Worm (Caenorhabditis elegans) whole organism, L4 larva: ENCODE results near the gene ech-6.

Source experiments
- F26F4.8 ChIP-seq: fragments of 200-800 bp; sonication (Bioruptor generic); conservative IDR thresholded peaks from 2 replicates; pipeline ENCODE4 v1.3.6; 2022; ENCODE audit warnings: missing genetic modification characterization, missing compliant biosample characterization
- F49E8.2 ChIP-seq: sonication (generic microtip); optimal IDR thresholded peaks from 2 replicates; lab custom pipeline; 2016; ENCODE audit warnings: missing compliant biosample characterization, mild to moderate bottlenecking, missing genetic modification characterization, borderline replicate concordance
- T26A8.4 ChIP-seq: fragments of 200-800 bp; sonication (Bioruptor generic); IDR thresholded peaks from 2 replicates; pipeline ENCODE4 v1.3.6; 2022; ENCODE audit warnings: missing genetic modification characterization, missing compliant biosample characterization
- Y75B8A.6 ChIP-seq: fragments of 200-800 bp; sonication (Bioruptor generic); IDR thresholded peaks from 2 replicates; pipeline ENCODE4 v1.3.6; 2022; ENCODE audit warnings: missing genetic modification reagents, missing genetic modification characterization, missing compliant biosample characterization
- aha-1 ChIP-seq: fragments of 150-350 bp; peaks from one replicate; lab custom pipeline; 2014; ENCODE audit warnings: missing biosample characterization, missing genetic modification characterization
- aly-2 ChIP-seq: sonication (generic microtip); optimal IDR thresholded peaks from 2 replicates; lab custom pipeline; 2018; ENCODE audit warnings: missing biosample characterization, missing genetic modification characterization
- ama-1 ChIP-seq: fragments of 150-350 bp; optimal IDR thresholded peaks from 2 replicates; lab custom pipeline; 2014; ENCODE audit warnings: inconsistent platforms, mixed read lengths
- arid-1 ChIP-seq: fragments of 200-800 bp; sonication (Bioruptor generic); conservative IDR thresholded peaks from 2 replicates; pipeline ENCODE4 v1.3.6; 2022; ENCODE audit warnings: missing genetic modification reagents, missing genetic modification characterization, missing compliant biosample characterization
- attf-4 ChIP-seq: sonication (generic microtip); optimal IDR thresholded peaks from 3 replicates; lab custom pipeline; 2017; ENCODE audit warnings: missing biosample characterization, missing genetic modification characterization
- ceh-28 ChIP-seq: fragments of 150-350 bp; optimal IDR thresholded peaks from 2 replicates; lab custom pipeline; 2014; ENCODE audit warnings: missing biosample characterization, missing genetic modification reagents, missing genetic modification characterization
- cey-2 ChIP-seq: sonication (generic microtip); optimal IDR thresholded peaks from 3 replicates; lab custom pipeline; 2017; ENCODE audit warnings: missing genetic modification characterization, mild to moderate bottlenecking, missing compliant biosample characterization, antibody characterized with exemption, borderline replicate concordance; ENCODE audit not compliant: insufficient read depth
- ctbp-1 ChIP-seq: fragments of 200-800 bp; sonication (Bioruptor generic); IDR thresholded peaks from 2 replicates; pipeline ENCODE4 v1.3.6; 2022; ENCODE audit warnings: missing genetic modification reagents, missing genetic modification characterization, missing compliant biosample characterization
- daf-16 ChIP-seq, 3 experiments: sonication (generic microtip); optimal IDR thresholded peaks; 2 replicates each; lab custom pipeline; 2016 to 2017; ENCODE audit warnings: missing genetic modification characterization in 3 of 3, missing genetic modification reagents in 3 of 3, mild to moderate bottlenecking in 2 of 3, missing compliant biosample characterization in 2 of 3, missing biosample characterization in 1 of 3, moderate library complexity in 1 of 3
- daf-19 ChIP-seq: fragments of 200-800 bp; sonication (Bioruptor generic); conservative IDR thresholded peaks from 2 replicates; pipeline ENCODE4 v1.3.6; 2022; ENCODE audit warnings: missing genetic modification characterization, missing compliant biosample characterization
- daf-8 ChIP-seq: fragments of 200-800 bp; sonication (Bioruptor generic); IDR thresholded peaks from 2 replicates; pipeline ENCODE4 v1.3.6; 2022; ENCODE audit warnings: missing genetic modification characterization, missing compliant biosample characterization
- dmd-6 ChIP-seq: fragments of 200-800 bp; sonication (Bioruptor generic); IDR thresholded peaks from 2 replicates; pipeline ENCODE4 v1.3.6; 2022; ENCODE audit warnings: missing genetic modification reagents, missing genetic modification characterization, missing compliant biosample characterization
- dmd-8 ChIP-seq: fragments of 200-800 bp; sonication (Bioruptor generic); IDR thresholded peaks from 2 replicates; pipeline ENCODE4 v1.3.6; 2022; ENCODE audit warnings: missing genetic modification characterization, missing compliant biosample characterization
- dpl-1 ChIP-seq: fragments of 150-350 bp; optimal IDR thresholded peaks from 2 replicates; lab custom pipeline; 2014; ENCODE audit warnings: missing biosample characterization, missing genetic modification reagents, missing genetic modification characterization
- dve-1 ChIP-seq: sonication (generic microtip); optimal IDR thresholded peaks from 2 replicates; lab custom pipeline; 2017; ENCODE audit warnings: antibody characterized with exemption, mild to moderate bottlenecking, missing genetic modification characterization, missing compliant biosample characterization; ENCODE audit not compliant: insufficient read depth
- egl-27 ChIP-seq: sonication (generic microtip); optimal IDR thresholded peaks from 3 replicates; lab custom pipeline; 2017; ENCODE audit warnings: missing biosample characterization, missing genetic modification reagents, missing genetic modification characterization
- gei-8 ChIP-seq: fragments of 200-800 bp; sonication (Bioruptor generic); optimal IDR thresholded peaks from 2 replicates; lab custom pipeline; 2018; ENCODE audit warnings: mild to moderate bottlenecking, missing genetic modification characterization, missing compliant biosample characterization
- hlh-11 ChIP-seq: fragments of 200-800 bp; sonication (Bioruptor generic); optimal IDR thresholded peaks from 2 replicates; lab custom pipeline; 2018; ENCODE audit warnings: mild to moderate bottlenecking, missing genetic modification characterization, missing compliant biosample characterization
- lim-7 ChIP-seq: fragments of 200-800 bp; sonication (Bioruptor generic); IDR thresholded peaks from 2 replicates; pipeline ENCODE4 v1.3.6; 2022; ENCODE audit warnings: missing genetic modification characterization, missing compliant biosample characterization
- lin-1 ChIP-seq: fragments of 200-800 bp; sonication (Bioruptor generic); IDR thresholded peaks from 2 replicates; pipeline ENCODE4 v1.3.6; 2022; ENCODE audit warnings: missing genetic modification reagents, missing genetic modification characterization, missing compliant biosample characterization
- lin-13 ChIP-seq: fragments of 150-350 bp; optimal IDR thresholded peaks from 2 replicates; lab custom pipeline; 2014; ENCODE audit warnings: missing biosample characterization, missing genetic modification reagents, missing genetic modification characterization
- lin-29 ChIP-seq: fragments of 200-800 bp; sonication (Bioruptor generic); IDR thresholded peaks from 2 replicates; pipeline ENCODE4 v1.3.6; 2022; ENCODE audit warnings: missing genetic modification reagents, missing genetic modification characterization, missing compliant biosample characterization
- lin-39 ChIP-seq: fragments of 150-350 bp; optimal IDR thresholded peaks from 2 replicates; lab custom pipeline; 2014; ENCODE audit warnings: missing biosample characterization, missing genetic modification reagents, missing genetic modification characterization
- lir-3 ChIP-seq: sonication (generic microtip); optimal IDR thresholded peaks from 2 replicates; lab custom pipeline; 2016; ENCODE audit warnings: mild to moderate bottlenecking, missing genetic modification characterization, missing compliant biosample characterization
- madf-9 ChIP-seq: fragments of 200-800 bp; sonication (Bioruptor generic); conservative IDR thresholded peaks from 2 replicates; pipeline ENCODE4 v1.3.6; 2022; ENCODE audit warnings: missing genetic modification reagents, missing genetic modification characterization, missing compliant biosample characterization
- mdt-29 ChIP-seq: fragments of 200-800 bp; sonication (Bioruptor generic); IDR thresholded peaks from 2 replicates; pipeline ENCODE4 v1.3.6; 2022; ENCODE audit warnings: missing genetic modification reagents, missing genetic modification characterization, missing compliant biosample characterization
- mep-1 ChIP-seq: fragments of 150-350 bp; sonication (generic microtip); optimal IDR thresholded peaks from 3 replicates; lab custom pipeline; 2014; ENCODE audit warnings: missing biosample characterization, missing genetic modification characterization
- mxl-3 ChIP-seq: fragments of 200-800 bp; sonication (Bioruptor generic); optimal IDR thresholded peaks from 2 replicates; lab custom pipeline; 2018; ENCODE audit warnings: mild to moderate bottlenecking, missing genetic modification characterization, missing compliant biosample characterization
- nhr-11 ChIP-seq: fragments of 150-350 bp; optimal IDR thresholded peaks from 2 replicates; lab custom pipeline; 2014; ENCODE audit warnings: missing biosample characterization, missing genetic modification characterization
- nhr-111 ChIP-seq: fragments of 200-800 bp; sonication (Bioruptor generic); optimal IDR thresholded peaks from 2 replicates; lab custom pipeline; 2018; ENCODE audit warnings: mild to moderate bottlenecking, missing genetic modification characterization, missing compliant biosample characterization
- nhr-42 ChIP-seq: fragments of 200-800 bp; sonication (Bioruptor generic); IDR thresholded peaks from 2 replicates; pipeline ENCODE4 v1.3.6; 2022; ENCODE audit warnings: missing genetic modification characterization, missing compliant biosample characterization
- nhr-6 ChIP-seq: fragments of 150-350 bp; optimal IDR thresholded peaks from 2 replicates; lab custom pipeline; 2014; ENCODE audit warnings: missing biosample characterization, missing genetic modification characterization
- php-3 ChIP-seq: fragments of 200-800 bp; sonication (Bioruptor generic); IDR thresholded peaks from 2 replicates; pipeline ENCODE4 v1.3.6; 2022; ENCODE audit warnings: missing genetic modification reagents, missing genetic modification characterization, missing compliant biosample characterization
- saeg-2 ChIP-seq: fragments of 200-800 bp; sonication (Bioruptor generic); IDR thresholded peaks from 2 replicates; pipeline ENCODE4 v1.3.6; 2022; ENCODE audit warnings: missing genetic modification reagents, missing genetic modification characterization, missing compliant biosample characterization
- sdz-12 ChIP-seq: fragments of 200-800 bp; sonication (Bioruptor generic); optimal IDR thresholded peaks from 2 replicates; lab custom pipeline; 2018; ENCODE audit warnings: mild to moderate bottlenecking, missing genetic modification characterization, missing compliant biosample characterization
- snpc-4 ChIP-seq: fragments of 150-350 bp; optimal IDR thresholded peaks from 2 replicates; lab custom pipeline; 2014; ENCODE audit warnings: missing biosample characterization, missing genetic modification characterization
- spr-1 ChIP-seq: sonication (generic microtip); optimal IDR thresholded peaks from 2 replicates; lab custom pipeline; 2016; ENCODE audit warnings: mild to moderate bottlenecking, missing genetic modification characterization, missing compliant biosample characterization
- spr-3 ChIP-seq: fragments of 200-800 bp; sonication (Bioruptor generic); optimal IDR thresholded peaks from 2 replicates; lab custom pipeline; 2018; ENCODE audit warnings: mild to moderate bottlenecking, missing genetic modification characterization, missing compliant biosample characterization
- tag-97 ChIP-seq: fragments of 200-800 bp; sonication (Bioruptor generic); IDR thresholded peaks from 2 replicates; pipeline ENCODE4 v1.3.6; 2022; ENCODE audit warnings: missing genetic modification characterization, missing compliant biosample characterization
- unc-62 ChIP-seq, 3 experiments: fragments of 150-350 bp in 1 of 3; sonication (generic microtip); optimal IDR thresholded peaks in 2 of 3; peaks in 1 of 3; 1 replicate in 1 of 3; 2 replicates in 2 of 3; lab custom pipeline; 2014 to 2017; ENCODE audit warnings: missing biosample characterization in 3 of 3, missing genetic modification characterization in 3 of 3, missing genetic modification reagents in 3 of 3, missing genotype in 1 of 3
- vab-7 ChIP-seq: fragments of 200-800 bp; sonication (Bioruptor generic); IDR thresholded peaks from 2 replicates; pipeline ENCODE4 v1.3.6; 2022; ENCODE audit warnings: missing genetic modification reagents, missing genetic modification characterization, missing compliant biosample characterization
- zag-1 ChIP-seq: fragments of 150-350 bp; optimal IDR thresholded peaks from 2 replicates; lab custom pipeline; 2014; ENCODE audit warnings: missing biosample characterization, missing genetic modification characterization
- zfp-2 ChIP-seq: sonication (generic microtip); optimal IDR thresholded peaks from 2 replicates; lab custom pipeline; 2016; ENCODE audit warnings: mild to moderate bottlenecking, missing genetic modification characterization, missing compliant biosample characterization
- ztf-11 ChIP-seq: fragments of 150-350 bp; optimal IDR thresholded peaks from 2 replicates; lab custom pipeline; 2014; ENCODE audit warnings: missing biosample characterization, missing genetic modification characterization

ech-6 gene

DNA sequence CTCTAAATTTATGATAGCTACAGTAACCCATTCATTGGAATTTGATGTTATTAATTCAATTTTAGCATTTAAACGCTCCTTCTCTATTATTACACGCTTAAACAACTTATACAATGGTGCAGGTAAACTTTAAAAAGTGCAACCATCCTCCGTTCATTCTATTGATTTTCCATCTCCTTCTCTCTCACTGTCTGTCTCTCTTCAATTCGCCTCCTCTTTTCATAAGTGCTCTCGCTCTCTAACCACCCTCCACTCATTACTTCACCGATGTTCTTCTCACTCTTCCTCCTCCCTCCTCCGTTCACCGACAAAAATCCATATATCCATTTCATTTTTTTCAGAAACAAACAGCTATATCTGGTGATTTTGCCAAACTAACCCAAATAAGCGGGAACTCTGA lies 13.5 kb upstream of the ech-6 start, which contains the start of gene cbp-1 (continued):
- peak; percentile 97 for TF ChIP-seq aha-1 (tag; lab: Kevin White, UChicago)

DNA sequence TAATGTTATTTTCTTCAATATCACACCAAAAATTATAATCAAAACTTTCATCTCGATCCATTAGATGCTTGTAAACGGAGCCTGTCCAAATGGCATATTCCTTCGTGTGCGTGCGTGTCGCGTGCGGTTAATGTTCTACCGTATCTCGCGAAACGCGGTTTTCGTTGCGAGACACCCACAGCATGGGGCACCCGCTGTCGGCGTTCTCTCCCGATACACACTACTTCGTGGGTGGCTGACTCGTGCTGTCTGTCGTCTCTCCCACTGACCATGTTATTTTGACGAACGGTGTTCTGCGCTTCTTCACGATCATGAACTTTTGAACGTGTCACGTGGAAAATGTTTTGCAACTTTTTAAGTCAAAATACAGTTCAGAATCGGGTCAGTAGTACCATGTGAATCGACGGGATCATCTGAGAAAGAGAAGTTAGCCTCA lies 12.8 kb upstream of the ech-6 start:
- TF ChIP-seq mxl-3 (GFP tag; lab: Kevin White, UChicago), result peak; percentile 99
- TF ChIP-seq lin-1 (GFP tag; lab: Robert Waterston, UW), result peak; percentile 98
- TF ChIP-seq sdz-12 (GFP tag; lab: Kevin White, UChicago), result peak; percentile 97
- TF ChIP-seq nhr-42, result peak; percentile 97
- peak; percentile 86 for TF ChIP-seq dpl-1
- TF ChIP-seq lin-39, result peak; percentile 78
- TF ChIP-seq F26F4.8 (GFP tag; lab: Robert Waterston, UW), result no peak
- TF ChIP-seq gei-8 (GFP tag; lab: Kevin White, UChicago), result peak; percentile 98
- peak; percentile 96 for TF ChIP-seq mdt-29 (GFP tag; lab: Robert Waterston, UW)
- peak; percentile 100 for TF ChIP-seq aha-1 (tag; lab: Kevin White, UChicago)
- TF ChIP-seq dmd-6, result peak; percentile 99
- peak; percentile 98 for TF ChIP-seq ctbp-1 (GFP tag; lab: Robert Waterston, UW)
- TF ChIP-seq aly-2 (tag; lab: Kevin White, UChicago), result peak; percentile 36
- TF ChIP-seq T26A8.4 (GFP tag; lab: Robert Waterston, UW), result peak; percentile 99
- no peak for TF ChIP-seq attf-4 (tag; lab: Kevin White, UChicago)
- TF ChIP-seq saeg-2, result peak; percentile 99
- peak; percentile 94 for TF ChIP-seq lin-29 (GFP tag; lab: Robert Waterston, UW)
- no peak for TF ChIP-seq ceh-28
- TF ChIP-seq dmd-8 (GFP tag; lab: Robert Waterston, UW), result 0 out of 2 replicates have a peak, but pooled peaks have one; percentile 56
- peak; percentile 35 for TF ChIP-seq snpc-4 (tag; lab: Kevin White, UChicago)
- peak; percentile 99 for TF ChIP-seq nhr-11 (tag; lab: Kevin White, UChicago)
- peak; percentile 49 for TF ChIP-seq lir-3
- peak; percentile 96 for TF ChIP-seq php-3 (GFP tag; lab: Robert Waterston, UW)
- peak; percentile 91 for TF ChIP-seq lin-13 (GFP tag; lab: Kevin White, UChicago)
- no peak for TF ChIP-seq F49E8.2 (tag; lab: Kevin White, UChicago)
- TF ChIP-seq daf-19, result peak; percentile 83
- peak; percentile 95 for TF ChIP-seq ama-1 (lab: Kevin White, UChicago)
- peak; percentile 95 for TF ChIP-seq spr-1 (tag; lab: Kevin White, UChicago)
- peak; percentile 83 for TF ChIP-seq cey-2 (tag; lab: Kevin White, UChicago)
- TF ChIP-seq unc-62 (GFP tag; optimal IDR thresholded peaks at IDR 0.05 in 1 of 2; lab: Kevin White, UChicago), result peak in 1 of 2 experiments; percentile 100
- no peak for TF ChIP-seq unc-62 (tag; optimal IDR thresholded peaks at IDR 0.05; lab: Kevin White, UChicago)
- TF ChIP-seq daf-8 (GFP tag; lab: Robert Waterston, UW), result 0 out of 2 replicates have a peak, but pooled peaks have one; percentile 51
- peak; percentile 99 for TF ChIP-seq dve-1 (tag; lab: Kevin White, UChicago)
- TF ChIP-seq arid-1, result peak; percentile 97
- TF ChIP-seq vab-7 (GFP tag; lab: Robert Waterston, UW), result peak; percentile 89
- TF ChIP-seq Y75B8A.6 (GFP tag; lab: Robert Waterston, UW), result peak; percentile 95
- peak; percentile 98 for TF ChIP-seq spr-3 (GFP tag; lab: Kevin White, UChicago)
- peak; percentile 100 for TF ChIP-seq hlh-11
- TF ChIP-seq mep-1 (tag; lab: Kevin White, UChicago), result peak; percentile 99
- TF ChIP-seq ztf-11 (tag; lab: Kevin White, UChicago), result no peak
- peak; percentile 65 for TF ChIP-seq lim-7 (GFP tag; lab: Robert Waterston, UW)
- TF ChIP-seq nhr-111 (GFP tag; lab: Kevin White, UChicago), result peak; percentile 99
- peak; percentile 19 for TF ChIP-seq egl-27
- TF ChIP-seq madf-9, result peak; percentile 92
- peak; percentile 80 for TF ChIP-seq zag-1
- peak; percentile 92 for TF ChIP-seq zfp-2 (tag; lab: Kevin White, UChicago)
- 0 out of 2 replicates have a peak, but pooled peaks have one; percentile 66 for TF ChIP-seq tag-97 (GFP tag; lab: Robert Waterston, UW)
- peak; percentile 77 to 92 for TF ChIP-seq daf-16 (GFP tag; optimal IDR thresholded peaks at IDR 0.05; lab: Kevin White, UChicago)
- TF ChIP-seq daf-16 (tag; optimal IDR thresholded peaks at IDR 0.05; lab: Kevin White, UChicago), result peak; percentile 91
- TF ChIP-seq nhr-6, result peak; percentile 96
